Fruit fly (Drosophila melanogaster): Measurements from ENCODE around the gene CG13460.
A peak's percentile ranks its signal among the peaks of the same experiment; 100 is the strongest.

Gene CG13460

DNA sequence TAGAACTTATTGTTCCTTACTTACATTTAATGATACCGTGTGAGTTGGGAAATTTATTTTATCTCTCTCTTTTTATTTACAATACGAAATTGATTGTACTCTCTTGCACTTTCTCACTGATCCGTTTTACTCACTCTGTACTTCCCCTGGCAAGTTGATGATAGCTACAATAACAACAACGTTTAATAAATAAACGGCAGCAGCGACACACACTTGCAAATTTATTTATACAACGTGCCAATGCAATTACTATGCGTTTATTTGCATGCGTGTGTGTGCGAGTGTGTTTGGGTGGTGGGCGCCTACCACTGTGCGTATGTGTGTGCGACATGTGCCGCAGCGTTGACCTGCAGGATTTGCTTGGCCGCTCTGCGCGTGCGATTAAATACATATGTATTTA is 38.0 kb upstream of the CG13460 start (continued):
- TF ChIP-seq YL-1 (GFP tag; optimal IDR thresholded peaks at IDR 0.05) (no peak), Dek (tag; optimal IDR thresholded peaks at IDR 0.05) (no peak), mirr (GFP tag; optimal IDR thresholded peaks at IDR 0.05) (no peak)

DNA sequence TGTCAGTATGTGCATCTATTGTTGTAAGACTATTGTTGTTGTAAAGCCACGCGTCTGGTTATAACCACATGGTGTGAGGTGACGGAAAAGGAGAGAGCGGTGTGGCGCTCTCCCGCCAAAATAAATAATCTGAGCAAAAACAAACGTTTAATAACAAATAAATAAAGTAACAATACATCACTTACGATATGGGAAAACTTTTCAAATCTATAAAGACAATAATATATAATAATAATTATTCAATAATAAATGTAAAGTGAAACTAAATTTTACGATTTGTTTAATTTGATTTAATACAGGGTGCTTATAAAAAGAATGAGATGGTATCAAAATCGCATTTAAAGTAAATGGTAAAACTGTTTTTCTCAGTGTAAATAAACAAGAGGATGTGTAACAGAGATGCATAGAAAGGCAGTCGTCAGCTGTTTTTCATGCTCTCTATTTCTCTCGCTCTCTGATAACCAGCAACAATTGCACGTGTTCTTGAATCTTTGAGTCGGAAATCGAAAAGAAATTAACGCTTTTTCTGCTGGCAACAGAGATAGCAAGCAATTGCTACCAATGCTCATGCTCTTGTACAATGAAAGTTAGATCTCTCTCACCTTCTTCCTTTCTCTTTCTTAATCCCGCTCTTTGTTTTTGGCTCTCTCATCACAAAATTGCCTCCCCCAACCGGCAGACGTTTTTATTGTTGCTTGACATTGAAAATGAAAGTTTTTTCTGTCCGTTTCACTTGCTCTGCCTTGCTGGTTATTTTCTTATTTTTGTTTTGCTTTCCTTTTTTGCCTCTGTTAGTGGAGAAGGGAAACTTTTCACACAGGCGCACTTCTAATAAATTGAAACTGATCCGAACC is 37.4 kb upstream of the CG13460 start:
- TF ChIP-seq CG9932 (GFP tag; IDR thresholded peaks at IDR 0.05) (peak; percentile 52; the same call in 1 of the 2 replicates), CG15601 (tag; optimal IDR thresholded peaks at IDR 0.05) (peak; percentile 85), CG9817 (tag; optimal IDR thresholded peaks at IDR 0.05) (peak; percentile 72), prd (optimal IDR thresholded peaks at IDR 0.05) (no peak), prd (GFP tag; IDR thresholded peaks at IDR 0.05) (peak; percentile 80), Oaz (GFP tag; IDR thresholded peaks at IDR 0.05) (no peak), lmd (GFP tag; IDR thresholded peaks at IDR 0.05) (peak; percentile 86), Mad (GFP tag; optimal IDR thresholded peaks at IDR 0.05) (no peak), cwo (GFP tag; optimal IDR thresholded peaks at IDR 0.05) (peak; percentile 92), CG17328 (GFP tag; IDR thresholded peaks at IDR 0.05) (peak; percentile 86), CG6854 (GFP tag; optimal IDR thresholded peaks at IDR 0.05) (peak; percentile 81), CG11398 (GFP tag; optimal IDR thresholded peaks at IDR 0.05) (no peak), ci (GFP tag; IDR thresholded peaks at IDR 0.05) (peak; percentile 59; the same call in 2 of the 3 replicates), fu2 (GFP tag; optimal IDR thresholded peaks at IDR 0.05) (no peak), grn (GFP tag; optimal IDR thresholded peaks at IDR 0.05) (peak; percentile 38), bcd (GFP tag; optimal IDR thresholded peaks at IDR 0.05) (peak; percentile 82), mld (GFP tag; IDR thresholded peaks at IDR 0.05; ENCODE audit: partially characterized antibody) (no peak), row (GFP tag; IDR thresholded peaks at IDR 0.05) (peak; percentile 74), mam (GFP tag; optimal IDR thresholded peaks at IDR 0.05) (no peak), Camta (GFP tag; optimal IDR thresholded peaks at IDR 0.05) (no peak), Dip3 (GFP tag; optimal IDR thresholded peaks at IDR 0.05) (no peak), wor (GFP tag; IDR thresholded peaks at IDR 0.05) (peak; percentile 50; the same call in 1 of the 2 replicates), CG8089 (GFP tag; optimal IDR thresholded peaks at IDR 0.05) (no peak), CG1233 (GFP tag; optimal IDR thresholded peaks at IDR 0.05) (peak; percentile 93), stc (GFP tag; IDR thresholded peaks at IDR 0.05) (peak; percentile 93), klu (GFP tag; IDR thresholded peaks at IDR 0.05) (no peak; the same call in 1 of the 2 replicates), luna (GFP tag; optimal IDR thresholded peaks at IDR 0.05) (no peak), Dad (GFP tag; optimal IDR thresholded peaks at IDR 0.05) (no peak), Eip74EF (GFP tag; optimal IDR thresholded peaks at IDR 0.05) (peak in 1 of 2 experiments; percentile 90), E2f1 (GFP tag; IDR thresholded peaks at IDR 0.05) (peak; percentile 93), vnd (GFP tag; IDR thresholded peaks at IDR 0.05; ENCODE audit: partially characterized antibody) (no peak), NC2β (GFP tag; optimal IDR thresholded peaks at IDR 0.05) (no peak), ash1 (GFP tag; optimal IDR thresholded peaks at IDR 0.05) (no peak), Doc2 (GFP tag; IDR thresholded peaks at IDR 0.05) (no peak), Hr3 (GFP tag; optimal IDR thresholded peaks at IDR 0.05) (peak; percentile 64), Ada2b (GFP tag; IDR thresholded peaks at IDR 0.05) (peak; percentile 82), insv (GFP tag; optimal IDR thresholded peaks at IDR 0.05) (no peak), dysf (GFP tag; IDR thresholded peaks at IDR 0.05) (peak; percentile 82), CG12299 (tag; optimal IDR thresholded peaks at IDR 0.05) (peak; percentile 86), Ravus (GFP tag; IDR thresholded peaks at IDR 0.05) (peak; percentile 36), Nf-YC (tag; optimal IDR thresholded peaks at IDR 0.05) (peak; percentile 80), CG18476 (GFP tag; optimal IDR thresholded peaks at IDR 0.05) (peak; percentile 76), CG14441 (GFP tag; IDR thresholded peaks at IDR 0.05) (peak; percentile 71), CG12219 (GFP tag; optimal IDR thresholded peaks at IDR 0.05) (peak; percentile 54), CG6683 (GFP tag; optimal IDR thresholded peaks at IDR 0.05) (peak; percentile 91)
